Fruit fly (Drosophila melanogaster) Kc167 (cell line): ENCODE measurements around the gene PIG-K.

ENCODE experiments used
- Sin3A ChIP-seq: fragments of >200 bp; optimal IDR thresholded peaks from 2 replicates; lab custom pipeline; 2018; ENCODE audit warnings: missing external identifiers
- h ChIP-seq: fragments of >200 bp; optimal IDR thresholded peaks from 3 replicates; lab custom pipeline; 2018; ENCODE audit warnings: missing external identifiers

DNA sequence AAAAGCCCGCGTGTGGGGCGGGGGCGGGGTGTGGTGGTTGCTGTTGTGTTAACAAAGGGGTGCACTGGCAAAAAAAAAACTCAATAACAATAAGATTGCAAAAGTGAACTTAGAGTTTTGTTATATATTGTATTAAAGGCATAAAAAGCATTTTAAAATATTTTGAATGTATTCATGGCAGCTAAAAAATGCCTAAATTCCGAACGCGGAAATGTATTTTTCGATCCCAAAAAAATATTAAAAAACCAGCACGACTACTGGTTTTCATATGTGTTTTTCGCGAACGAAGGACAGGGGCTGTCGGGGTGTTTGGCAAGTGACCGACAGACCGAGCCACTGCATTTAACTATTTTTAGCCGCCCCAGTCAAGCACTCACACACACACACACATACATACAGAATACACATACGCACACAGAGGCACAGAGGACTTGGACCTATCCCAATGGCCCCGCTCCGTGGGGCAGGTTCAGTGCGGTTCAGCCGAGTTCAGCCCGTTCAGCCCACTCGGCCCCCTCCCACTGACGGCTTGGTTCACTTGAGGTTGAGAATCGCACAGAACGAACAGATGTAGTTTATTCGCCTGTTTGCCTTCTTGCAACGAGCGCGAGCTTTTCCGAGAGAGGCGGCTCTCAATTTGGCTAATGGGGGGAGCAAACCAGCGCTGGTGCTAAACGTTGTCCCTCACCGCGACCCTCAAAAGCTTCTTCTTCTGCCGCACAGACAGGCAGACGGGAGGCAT, 42.2 kb downstream of the PIG-K start:
- no peak for TF ChIP-seq Sin3A
- TF ChIP-seq h = no peak
